Worm (Caenorhabditis elegans) whole organism, mixed stage, embryonic: ENCODE results near the gene madf-3.

Source experiments
- M03D4.4 ChIP-seq: sonication (generic microtip); optimal IDR thresholded peaks from 2 replicates; lab custom pipeline; 2017; ENCODE audit warnings: mild to moderate bottlenecking, missing genetic modification characterization, missing compliant biosample characterization
- bed-3 ChIP-seq: fragments of 200-800 bp; sonication (Bioruptor generic); optimal IDR thresholded peaks from 3 replicates; lab custom pipeline; 2018; ENCODE audit warnings: mild to moderate bottlenecking, missing genetic modification characterization, moderate library complexity, missing compliant biosample characterization
- blmp-1 ChIP-seq: fragments of 150-350 bp; optimal IDR thresholded peaks from 2 replicates; lab custom pipeline; 2014; ENCODE audit warnings: missing biosample characterization, missing genetic modification characterization
- ceh-43 ChIP-seq: fragments of 200-800 bp; sonication (Bioruptor generic); optimal IDR thresholded peaks from 2 replicates; lab custom pipeline; 2018; ENCODE audit warnings: mild to moderate bottlenecking, missing genetic modification characterization, moderate library complexity, missing compliant biosample characterization
- ceh-83 ChIP-seq: fragments of 200-800 bp; sonication (Bioruptor generic); optimal IDR thresholded peaks from 2 replicates; lab custom pipeline; 2018; ENCODE audit warnings: mild to moderate bottlenecking, missing genetic modification characterization, missing compliant biosample characterization
- cnd-1 ChIP-seq: fragments of 200-800 bp; sonication (Bioruptor generic); optimal IDR thresholded peaks from 2 replicates; lab custom pipeline; 2018; ENCODE audit warnings: mild to moderate bottlenecking, missing genetic modification characterization, missing compliant biosample characterization
- drap-1 ChIP-seq: fragments of 200-800 bp; sonication (Bioruptor generic); optimal IDR thresholded peaks from 3 replicates; lab custom pipeline; 2018; ENCODE audit warnings: mild to moderate bottlenecking, missing genetic modification characterization, missing compliant biosample characterization
- elt-1 ChIP-seq: sonication (generic microtip); optimal IDR thresholded peaks from 2 replicates; lab custom pipeline; 2017; ENCODE audit warnings: missing genetic modification characterization, mild to moderate bottlenecking, missing compliant biosample characterization, antibody characterized with exemption, moderate library complexity, borderline replicate concordance; ENCODE audit not compliant: insufficient read depth
- elt-3 ChIP-seq: fragments of 150-350 bp; optimal IDR thresholded peaks from 2 replicates; lab custom pipeline; 2014; ENCODE audit warnings: missing biosample characterization, missing genetic modification characterization
- flh-1 ChIP-seq: fragments of 200-800 bp; sonication (Bioruptor generic); optimal IDR thresholded peaks from 2 replicates; lab custom pipeline; 2018; ENCODE audit warnings: mild to moderate bottlenecking, missing genetic modification characterization, moderate library complexity, missing compliant biosample characterization
- ham-2 ChIP-seq: fragments of 200-800 bp; sonication (Bioruptor generic); optimal IDR thresholded peaks from 2 replicates; lab custom pipeline; 2018; ENCODE audit warnings: mild to moderate bottlenecking, missing genetic modification characterization, missing compliant biosample characterization
- lin-13 ChIP-seq: fragments of 150-350 bp; optimal IDR thresholded peaks from 2 replicates; lab custom pipeline; 2014; ENCODE audit warnings: missing biosample characterization, missing genetic modification characterization
- lin-32 ChIP-seq: fragments of 200-800 bp; sonication (Bioruptor generic); optimal IDR thresholded peaks from 2 replicates; lab custom pipeline; 2018; ENCODE audit warnings: mild to moderate bottlenecking, missing genetic modification characterization, missing compliant biosample characterization
- lsy-2 ChIP-seq: fragments of 150-350 bp; optimal IDR thresholded peaks from 2 replicates; lab custom pipeline; 2014; ENCODE audit warnings: missing biosample characterization, missing genetic modification characterization
- mab-5 ChIP-seq: fragments of 150-350 bp; optimal IDR thresholded peaks from 2 replicates; lab custom pipeline; 2014; ENCODE audit warnings: missing biosample characterization, missing genetic modification characterization
- mep-1 ChIP-seq: fragments of 150-350 bp; optimal IDR thresholded peaks from 2 replicates; lab custom pipeline; 2017; ENCODE audit warnings: missing biosample characterization, missing genetic modification reagents, missing genetic modification characterization, inconsistent platforms
- mls-2 ChIP-seq: sonication (generic microtip); optimal IDR thresholded peaks from 2 replicates; lab custom pipeline; 2016; ENCODE audit warnings: mild to moderate bottlenecking, missing genetic modification characterization, moderate library complexity, missing compliant biosample characterization
- nhr-2 ChIP-seq: fragments of 150-350 bp; optimal IDR thresholded peaks from 2 replicates; lab custom pipeline; 2014; ENCODE audit warnings: missing biosample characterization, missing genetic modification characterization
- nhr-237 ChIP-seq: fragments of 150-350 bp; optimal IDR thresholded peaks from 2 replicates; lab custom pipeline; 2014; ENCODE audit warnings: missing biosample characterization, missing genetic modification characterization
- nhr-76 ChIP-seq: sonication (generic microtip); optimal IDR thresholded peaks from 2 replicates; lab custom pipeline; 2017; ENCODE audit warnings: missing biosample characterization, missing genetic modification characterization
- pha-4 ChIP-seq: fragments of 150-350 bp; optimal IDR thresholded peaks from 2 replicates; lab custom pipeline; 2018; ENCODE audit warnings: missing biosample characterization, missing genetic modification reagents, missing genetic modification characterization
- sem-2 ChIP-seq: fragments of 200-800 bp; sonication (Bioruptor generic); optimal IDR thresholded peaks from 2 replicates; lab custom pipeline; 2018; ENCODE audit warnings: mild to moderate bottlenecking, missing genetic modification characterization, missing compliant biosample characterization
- snpc-4 ChIP-seq: fragments of 150-350 bp; optimal IDR thresholded peaks from 2 replicates; lab custom pipeline; 2014; ENCODE audit warnings: missing biosample characterization, missing genetic modification characterization
- tbx-8 ChIP-seq: fragments of 200-800 bp; sonication (Bioruptor generic); optimal IDR thresholded peaks from 2 replicates; lab custom pipeline; 2018; ENCODE audit warnings: mild to moderate bottlenecking, missing genetic modification characterization, moderate library complexity, missing compliant biosample characterization
- unc-120 ChIP-seq: sonication (generic microtip); optimal IDR thresholded peaks from 2 replicates; lab custom pipeline; 2017; ENCODE audit warnings: missing genetic modification characterization, missing compliant biosample characterization; ENCODE audit not compliant: poor library complexity, severe bottlenecking
- zip-8 ChIP-seq: fragments of 150-350 bp; optimal IDR thresholded peaks from 2 replicates; lab custom pipeline; 2014; ENCODE audit warnings: missing biosample characterization, missing genetic modification characterization
- ztf-11 ChIP-seq: fragments of 150-350 bp; optimal IDR thresholded peaks from 2 replicates; lab custom pipeline; 2014; ENCODE audit warnings: missing biosample characterization, missing genetic modification characterization

madf-3 gene

ce11 chrII:4339882-4340281 is 5.3 kb downstream of the madf-3 start, which contains the start of gene athp-2:
Gene athp-2, plus strand, starts transcription at chrII:4340182.
- TF ChIP-seq blmp-1 (no peak), cnd-1 (tag; lab: Kevin White, UChicago) (no peak)

- no peak for TF ChIP-seq lin-13 (tag; lab: Kevin White, UChicago)
- no peak for TF ChIP-seq nhr-237 (tag; lab: Kevin White, UChicago)
- no peak for TF ChIP-seq ztf-11 (tag; lab: Kevin White, UChicago)
- TF ChIP-seq bed-3: no peak
- TF ChIP-seq drap-1: no peak
- no peak for TF ChIP-seq unc-120 (tag; lab: Kevin White, UChicago)
- no peak for TF ChIP-seq pha-4 (tag; lab: Kevin White, UChicago)
- no peak for TF ChIP-seq sem-2
- TF ChIP-seq ceh-43 (GFP tag; lab: Kevin White, UChicago): no peak
- no peak for TF ChIP-seq mab-5 (tag; lab: Kevin White, UChicago)
- TF ChIP-seq zip-8 (tag; lab: Kevin White, UChicago): no peak
- no peak for TF ChIP-seq ham-2
- TF ChIP-seq mep-1 (tag; lab: Kevin White, UChicago): no peak
Observed at ce11 chrII:4341484-4341883, 6.9 kb downstream of the madf-3 start.

ce11 chrII:4344317-4344716 is 9.8 kb downstream of the madf-3 start:
- TF ChIP-seq flh-1 (GFP tag; lab: Kevin White, UChicago) (no peak), blmp-1 (no peak), unc-120 (tag; lab: Kevin White, UChicago) (no peak), zip-8 (tag; lab: Kevin White, UChicago) (no peak), nhr-76 (tag; lab: Kevin White, UChicago) (no peak)

- TF ChIP-seq snpc-4 (tag; lab: Kevin White, UChicago) (no peak), tbx-8 (GFP tag; lab: Kevin White, UChicago) (no peak), ham-2 (no peak), sem-2 (no peak), cnd-1 (tag; lab: Kevin White, UChicago) (no peak), pha-4 (tag; lab: Kevin White, UChicago) (no peak), mls-2 (tag; lab: Kevin White, UChicago) (no peak), flh-1 (GFP tag; lab: Kevin White, UChicago) (no peak), lin-32 (GFP tag; lab: Kevin White, UChicago) (no peak)
Observed at ce11 chrII:4350888-4351287, 16.3 kb downstream of the madf-3 start, which contains the start of gene H20J04.9. Gene H20J04.9, plus strand, starts transcription at chrII:4351188.

ce11 chrII:4355217-4355616 is 20.7 kb downstream of the madf-3 start, which contains the start of the genes H20J04.7 and H20J04.1:
Gene H20J04.7, minus strand, starts transcription at chrII:4355317.
Gene H20J04.1, plus strand, starts transcription at chrII:4355613.
- TF ChIP-seq M03D4.4 (no peak), snpc-4 (tag; lab: Kevin White, UChicago) (no peak), pha-4 (tag; lab: Kevin White, UChicago) (no peak), ceh-83 (GFP tag; lab: Kevin White, UChicago) (no peak), tbx-8 (GFP tag; lab: Kevin White, UChicago) (no peak), elt-1 (tag; lab: Kevin White, UChicago) (no peak), sem-2 (no peak)

ce11 chrII:4358765-4359164 is 24.2 kb downstream of the madf-3 start, which contains the start of gene lat-2:
Gene lat-2, plus strand, starts transcription at chrII:4359065.
- TF ChIP-seq nhr-2 (tag; lab: Kevin White, UChicago): no peak
- no peak for TF ChIP-seq snpc-4 (tag; lab: Kevin White, UChicago)
- no peak for TF ChIP-seq elt-3
- TF ChIP-seq M03D4.4: no peak

- TF ChIP-seq tbx-8 (GFP tag; lab: Kevin White, UChicago) (no peak), lin-13 (tag; lab: Kevin White, UChicago) (no peak), nhr-76 (tag; lab: Kevin White, UChicago) (no peak), drap-1 (no peak), flh-1 (GFP tag; lab: Kevin White, UChicago) (no peak), elt-3 (no peak), ham-2 (no peak), nhr-237 (tag; lab: Kevin White, UChicago) (no peak), ceh-43 (GFP tag; lab: Kevin White, UChicago) (no peak), mls-2 (tag; lab: Kevin White, UChicago) (no peak), lsy-2 (no peak), zip-8 (tag; lab: Kevin White, UChicago) (no peak), bed-3 (no peak), snpc-4 (tag; lab: Kevin White, UChicago) (no peak), elt-1 (tag; lab: Kevin White, UChicago) (no peak)
Observed at ce11 chrII:4359219-4359618, 24.7 kb downstream of the madf-3 start.
